Worm (Caenorhabditis elegans) whole organism, L2 larva: ENCODE data around the gene pdf-1.

Source experiments
- C34F6.9 ChIP-seq: fragments of 150-350 bp; optimal IDR thresholded peaks from 2 replicates; lab custom pipeline; 2014; ENCODE audit warnings: missing biosample characterization, missing genetic modification characterization
- R02D3.7 ChIP-seq: fragments of 150-350 bp; optimal IDR thresholded peaks from 2 replicates; lab custom pipeline; 2014; ENCODE audit warnings: missing biosample characterization, missing genetic modification characterization
- ZK546.5 ChIP-seq: sonication (generic microtip); optimal IDR thresholded peaks from 2 replicates; lab custom pipeline; 2017; ENCODE audit warnings: missing biosample characterization, missing genetic modification characterization
- blmp-1 ChIP-seq: sonication (generic microtip); optimal IDR thresholded peaks from 2 replicates; lab custom pipeline; 2017; ENCODE audit warnings: missing genetic modification characterization, mild to moderate bottlenecking, missing compliant biosample characterization, antibody characterized with exemption, moderate library complexity; ENCODE audit not compliant: insufficient read depth
- crh-2 ChIP-seq: sonication (generic microtip); optimal IDR thresholded peaks from 2 replicates; lab custom pipeline; 2017; ENCODE audit warnings: missing biosample characterization, missing genetic modification characterization
- dmd-4 ChIP-seq: sonication (generic microtip); optimal IDR thresholded peaks from 2 replicates; lab custom pipeline; 2017; ENCODE audit warnings: missing biosample characterization, missing genetic modification characterization
- elt-1 ChIP-seq: fragments of 150-350 bp; optimal IDR thresholded peaks from 2 replicates; lab custom pipeline; 2014; ENCODE audit warnings: missing biosample characterization, missing genetic modification characterization
- elt-3 ChIP-seq: sonication (generic microtip); optimal IDR thresholded peaks from 2 replicates; lab custom pipeline; 2017; ENCODE audit warnings: missing biosample characterization, missing genetic modification characterization
- fos-1 ChIP-seq: fragments of 150-350 bp; optimal IDR thresholded peaks from 2 replicates; lab custom pipeline; 2014; ENCODE audit warnings: missing biosample characterization, missing genetic modification characterization
- gmeb-1 ChIP-seq: fragments of 150-350 bp; optimal IDR thresholded peaks from 2 replicates; lab custom pipeline; 2014; ENCODE audit warnings: missing biosample characterization, missing genetic modification characterization
- lin-39 ChIP-seq: fragments of 150-350 bp; optimal IDR thresholded peaks from 2 replicates; lab custom pipeline; 2014; ENCODE audit warnings: missing biosample characterization, missing genetic modification reagents, missing genetic modification characterization
- lsy-2 ChIP-seq, 2 experiments: fragments of 150-350 bp in 1 of 2; sonication (generic microtip) in 1 of 2; optimal IDR thresholded peaks; 2 replicates each; lab custom pipeline; 2014 to 2017; ENCODE audit warnings: missing biosample characterization in 2 of 2, missing genetic modification characterization in 2 of 2
- nhr-10 ChIP-seq: sonication (generic microtip); optimal IDR thresholded peaks from 2 replicates; lab custom pipeline; 2017; ENCODE audit warnings: missing biosample characterization, missing genetic modification characterization
- nhr-11 ChIP-seq: fragments of 150-350 bp; optimal IDR thresholded peaks from 2 replicates; lab custom pipeline; 2014; ENCODE audit warnings: missing biosample characterization, missing genetic modification characterization
- nhr-12 ChIP-seq: fragments of 150-350 bp; optimal IDR thresholded peaks from 2 replicates; lab custom pipeline; 2014; ENCODE audit warnings: missing biosample characterization, missing genetic modification characterization
- nhr-129 ChIP-seq: fragments of 150-350 bp; optimal IDR thresholded peaks from 2 replicates; lab custom pipeline; 2014; ENCODE audit warnings: missing biosample characterization, missing genetic modification characterization
- nhr-23 ChIP-seq: fragments of 150-350 bp; optimal IDR thresholded peaks from 2 replicates; lab custom pipeline; 2014; ENCODE audit warnings: missing biosample characterization, missing genetic modification reagents, missing genetic modification characterization
- nhr-77 ChIP-seq: fragments of 150-350 bp; optimal IDR thresholded peaks from 2 replicates; lab custom pipeline; 2014; ENCODE audit warnings: missing biosample characterization, missing genetic modification characterization
- peb-1 ChIP-seq: fragments of 150-350 bp; optimal IDR thresholded peaks from 2 replicates; lab custom pipeline; 2014; ENCODE audit warnings: missing biosample characterization, missing genetic modification characterization
- sem-4 ChIP-seq: fragments of 150-350 bp; optimal IDR thresholded peaks from 2 replicates; lab custom pipeline; 2014; ENCODE audit warnings: missing biosample characterization, missing genetic modification reagents, missing genetic modification characterization
- skn-1 ChIP-seq: sonication (generic microtip); optimal IDR thresholded peaks from 2 replicates; lab custom pipeline; 2017; ENCODE audit warnings: missing biosample characterization, missing genetic modification characterization
- sma-9 ChIP-seq, 2 experiments: fragments of 150-350 bp in 1 of 2; sonication (generic microtip) in 1 of 2; optimal IDR thresholded peaks; 2 replicates each; lab custom pipeline; 2014 to 2016; ENCODE audit warnings: missing genetic modification characterization in 2 of 2, mild to moderate bottlenecking in 1 of 2, missing biosample characterization in 1 of 2, missing compliant biosample characterization in 1 of 2, missing genetic modification reagents in 1 of 2, moderate library complexity in 1 of 2
- unc-55 ChIP-seq: fragments of 150-350 bp; sonication (generic microtip); optimal IDR thresholded peaks from 3 replicates; lab custom pipeline; 2014; ENCODE audit warnings: missing biosample characterization, missing genetic modification reagents, missing genetic modification characterization
- zag-1 ChIP-seq: fragments of 150-350 bp; optimal IDR thresholded peaks from 2 replicates; lab custom pipeline; 2014; ENCODE audit warnings: missing biosample characterization, missing genetic modification characterization
- ztf-11 ChIP-seq: sonication (generic microtip); optimal IDR thresholded peaks from 2 replicates; lab custom pipeline; 2017; ENCODE audit warnings: missing biosample characterization, missing genetic modification characterization

Gene pdf-1

ce11 chrIII:6863901-6864300 is 48.4 kb downstream of the pdf-1 start, which contains the start of gene sma-3:
Gene sma-3 (minus strand): TSS chrIII:6863968.
- peak; percentile 86 for TF ChIP-seq blmp-1 (tag; lab: Kevin White, UChicago)
- no peak for TF ChIP-seq nhr-77 (tag; lab: Kevin White, UChicago)
- peak; percentile 12 for TF ChIP-seq sma-9 (GFP tag; optimal IDR thresholded peaks at IDR 0.05; lab: Kevin White, UChicago)
- TF ChIP-seq sma-9 (tag; optimal IDR thresholded peaks at IDR 0.05; lab: Kevin White, UChicago): no peak
- no peak for TF ChIP-seq nhr-12
- TF ChIP-seq zag-1: no peak
- TF ChIP-seq ZK546.5 (tag; lab: Kevin White, UChicago): no peak
- TF ChIP-seq skn-1 (tag; lab: Kevin White, UChicago): no peak
- TF ChIP-seq fos-1: peak; percentile 92
- TF ChIP-seq unc-55 (GFP tag; lab: Kevin White, UChicago): no peak
- no peak for TF ChIP-seq ztf-11
- no peak for TF ChIP-seq nhr-10 (tag; lab: Kevin White, UChicago)
- no peak for TF ChIP-seq lin-39 (tag; lab: Kevin White, UChicago)
- TF ChIP-seq nhr-11: no peak
- no peak for TF ChIP-seq peb-1 (tag; lab: Kevin White, UChicago)
- peak in 1 of 2 experiments; percentile 5 for TF ChIP-seq lsy-2 (tag; optimal IDR thresholded peaks at IDR 0.05; lab: Kevin White, UChicago)
- TF ChIP-seq gmeb-1 (tag; lab: Kevin White, UChicago): peak; percentile 12
- no peak for TF ChIP-seq nhr-23 (tag; lab: Kevin White, UChicago)
- TF ChIP-seq R02D3.7: no peak
- no peak for TF ChIP-seq dmd-4 (tag; lab: Kevin White, UChicago)
- no peak for TF ChIP-seq sem-4 (tag; lab: Kevin White, UChicago)
- peak; percentile 19 for TF ChIP-seq crh-2 (tag; lab: Kevin White, UChicago)
- no peak for TF ChIP-seq elt-3
- no peak for TF ChIP-seq elt-1 (tag; lab: Kevin White, UChicago)
- TF ChIP-seq C34F6.9 (tag; lab: Kevin White, UChicago): peak; percentile 49
- peak; percentile 1 for TF ChIP-seq nhr-129 (tag; lab: Kevin White, UChicago)
